Worm (Caenorhabditis elegans) whole organism, young adult: ENCODE data around the gene str-141.

Experiments
- B0035.1 ChIP-seq: sonication (generic microtip); optimal IDR thresholded peaks from 2 replicates; lab custom pipeline; 2016; ENCODE audit warnings: missing genetic modification characterization, mild to moderate bottlenecking, missing compliant biosample characterization, missing genotype, missing genetic modification reagents
- D2030.7 ChIP-seq: fragments of 200-800 bp; sonication (Bioruptor generic); IDR thresholded peaks from 2 replicates; pipeline ENCODE4 v1.3.6; 2022; ENCODE audit warnings: missing genetic modification reagents, missing genetic modification characterization, missing compliant biosample characterization
- F10E7.11 ChIP-seq: sonication (generic microtip); optimal IDR thresholded peaks from 2 replicates; lab custom pipeline; 2017; ENCODE audit warnings: mild to moderate bottlenecking, missing genetic modification characterization, moderate library complexity, missing compliant biosample characterization
- F23B12.7 ChIP-seq: sonication (generic microtip); optimal IDR thresholded peaks from 2 replicates; lab custom pipeline; 2017; ENCODE audit warnings: missing genetic modification characterization, mild to moderate bottlenecking, missing compliant biosample characterization, antibody characterized with exemption, moderate library complexity; ENCODE audit not compliant: insufficient read depth
- F52B5.7 ChIP-seq: sonication (generic microtip); optimal IDR thresholded peaks from 2 replicates; lab custom pipeline; 2016; ENCODE audit warnings: mild to moderate bottlenecking, missing genetic modification characterization, missing compliant biosample characterization
- F55B11.4 ChIP-seq: sonication (generic microtip); optimal IDR thresholded peaks from 2 replicates; lab custom pipeline; 2016; ENCODE audit warnings: missing compliant biosample characterization, missing genetic modification characterization, borderline replicate concordance; ENCODE audit not compliant: insufficient read depth
- F57C9.4 ChIP-seq: sonication (generic microtip); optimal IDR thresholded peaks from 2 replicates; lab custom pipeline; 2017; ENCODE audit warnings: mild to moderate bottlenecking, missing genetic modification characterization, missing compliant biosample characterization
- K12H6.12 ChIP-seq: fragments of 200-800 bp; sonication (Bioruptor generic); optimal IDR thresholded peaks from 2 replicates; lab custom pipeline; 2018; ENCODE audit warnings: mild to moderate bottlenecking, missing genetic modification characterization, missing compliant biosample characterization
- ZK185.1 ChIP-seq: sonication (generic microtip); optimal IDR thresholded peaks from 2 replicates; lab custom pipeline; 2016; ENCODE audit warnings: mild to moderate bottlenecking, missing genetic modification characterization, missing compliant biosample characterization; ENCODE audit not compliant: poor library complexity, severe bottlenecking
- attf-6 ChIP-seq: fragments of 200-800 bp; sonication (Bioruptor generic); IDR thresholded peaks from 2 replicates; pipeline ENCODE4 v1.3.6; 2022; ENCODE audit warnings: missing genetic modification reagents, missing genetic modification characterization, missing compliant biosample characterization
- ceh-91 ChIP-seq: fragments of 200-800 bp; sonication (Bioruptor generic); IDR thresholded peaks from 2 replicates; pipeline ENCODE4 v1.3.6; 2022; ENCODE audit warnings: missing genetic modification reagents, missing genetic modification characterization, missing compliant biosample characterization
- dpff-1 ChIP-seq: sonication (generic microtip); optimal IDR thresholded peaks from 2 replicates; lab custom pipeline; 2017; ENCODE audit warnings: mild to moderate bottlenecking, missing genetic modification characterization, missing compliant biosample characterization
- dpl-1 ChIP-seq: fragments of 150-350 bp; optimal IDR thresholded peaks from 2 replicates; lab custom pipeline; 2014; ENCODE audit warnings: missing biosample characterization, missing genetic modification reagents, missing genetic modification characterization
- egl-18 ChIP-seq: fragments of 200-800 bp; sonication (Bioruptor generic); IDR thresholded peaks from 2 replicates; pipeline ENCODE4 v1.3.6; 2022; ENCODE audit warnings: missing genetic modification reagents, missing genetic modification characterization, missing compliant biosample characterization
- hmg-1.2 ChIP-seq: fragments of 200-800 bp; sonication (Bioruptor generic); IDR thresholded peaks from 2 replicates; pipeline ENCODE4 v1.3.6; 2022; ENCODE audit warnings: missing genetic modification reagents, missing genetic modification characterization, missing compliant biosample characterization
- hrde-1 ChIP-seq: sonication (generic microtip); optimal IDR thresholded peaks from 2 replicates; lab custom pipeline; 2016; ENCODE audit warnings: missing genetic modification characterization, mild to moderate bottlenecking, missing compliant biosample characterization, moderate library complexity, missing genotype, missing genetic modification reagents, borderline replicate concordance
- hsf-1 ChIP-seq: fragments of 200-800 bp; sonication (Bioruptor generic); IDR thresholded peaks from 2 replicates; pipeline ENCODE4 v1.3.6; 2022; ENCODE audit warnings: missing genetic modification reagents, missing genetic modification characterization, missing compliant biosample characterization
- lag-1 ChIP-seq: fragments of 200-800 bp; sonication (Bioruptor generic); IDR thresholded peaks from 2 replicates; pipeline ENCODE4 v1.3.6; 2022; ENCODE audit warnings: missing genetic modification reagents, missing genetic modification characterization, missing compliant biosample characterization
- lin-26 ChIP-seq: fragments of 200-800 bp; sonication (Bioruptor generic); IDR thresholded peaks from 2 replicates; pipeline ENCODE4 v1.3.6; 2022; ENCODE audit warnings: missing genetic modification reagents, missing genetic modification characterization, missing compliant biosample characterization
- lin-35 ChIP-seq, 3 experiments: fragments of 150-350 bp in 2 of 3; sonication (generic microtip) in 1 of 3; optimal IDR thresholded peaks; 2 replicates each; lab custom pipeline; 2014 to 2018; ENCODE audit warnings: missing biosample characterization in 3 of 3, missing genetic modification characterization in 3 of 3, missing genetic modification reagents in 3 of 3
- lin-40 ChIP-seq: sonication (generic microtip); optimal IDR thresholded peaks from 2 replicates; lab custom pipeline; 2016; ENCODE audit warnings: missing genetic modification characterization, mild to moderate bottlenecking, missing compliant biosample characterization, missing genotype, missing genetic modification reagents
- lsl-1 ChIP-seq: fragments of 200-800 bp; sonication (Bioruptor generic); optimal IDR thresholded peaks from 2 replicates; lab custom pipeline; 2018; ENCODE audit warnings: mild to moderate bottlenecking, missing genetic modification characterization, moderate library complexity, missing compliant biosample characterization
- mel-28 ChIP-seq: sonication (generic microtip); optimal IDR thresholded peaks from 2 replicates; lab custom pipeline; 2016; ENCODE audit warnings: borderline replicate concordance, mild to moderate bottlenecking, missing genetic modification characterization, missing compliant biosample characterization
- nhr-120 ChIP-seq: fragments of 200-800 bp; sonication (Bioruptor generic); IDR thresholded peaks from 2 replicates; pipeline ENCODE4 v1.3.6; 2022; ENCODE audit warnings: missing genetic modification characterization, missing compliant biosample characterization
- nhr-27 ChIP-seq: fragments of 200-800 bp; sonication (Bioruptor generic); optimal IDR thresholded peaks from 2 replicates; lab custom pipeline; 2018; ENCODE audit warnings: mild to moderate bottlenecking, missing genetic modification characterization, moderate library complexity, missing compliant biosample characterization
- nhr-80 ChIP-seq: sonication (generic microtip); optimal IDR thresholded peaks from 2 replicates; lab custom pipeline; 2016; ENCODE audit warnings: missing genetic modification characterization, missing compliant biosample characterization
- pha-4 ChIP-seq: fragments of 150-350 bp; sonication (generic microtip); optimal IDR thresholded peaks from 2 replicates; lab custom pipeline; 2014; ENCODE audit warnings: missing biosample characterization, missing genetic modification reagents, missing genetic modification characterization
- rpc-1 ChIP-seq, 2 experiments: fragments of 150-350 bp in 1 of 2; sonication (generic microtip) in 1 of 2; optimal IDR thresholded peaks; 2 replicates each; lab custom pipeline; 2014 to 2018; ENCODE audit warnings: missing biosample characterization in 1 of 2, missing genetic modification characterization in 1 of 2, missing genetic modification reagents in 1 of 2, missing genotype in 1 of 2
- sea-2 ChIP-seq: fragments of 200-800 bp; sonication (Bioruptor generic); IDR thresholded peaks from 2 replicates; pipeline ENCODE4 v1.3.6; 2022; ENCODE audit warnings: missing genetic modification characterization, missing compliant biosample characterization
- somi-1 ChIP-seq: fragments of 200-800 bp; sonication (Bioruptor generic); optimal IDR thresholded peaks from 2 replicates; lab custom pipeline; 2018; ENCODE audit warnings: mild to moderate bottlenecking, missing genetic modification characterization, missing compliant biosample characterization
- tbx-9 ChIP-seq: sonication (generic microtip); optimal IDR thresholded peaks from 2 replicates; lab custom pipeline; 2016; ENCODE audit warnings: borderline replicate concordance, missing genetic modification characterization, inconsistent platforms, missing compliant biosample characterization
- tlf-1 ChIP-seq: fragments of 200-800 bp; sonication (Bioruptor generic); optimal IDR thresholded peaks from 2 replicates; lab custom pipeline; 2018; ENCODE audit warnings: mild to moderate bottlenecking, missing genetic modification characterization, missing compliant biosample characterization
- zim-3 ChIP-seq: sonication (generic microtip); optimal IDR thresholded peaks from 2 replicates; lab custom pipeline; 2017; ENCODE audit warnings: mild to moderate bottlenecking, missing genetic modification characterization, moderate library complexity, missing compliant biosample characterization
- ztf-18 ChIP-seq: sonication (generic microtip); optimal IDR thresholded peaks from 2 replicates; lab custom pipeline; 2016; ENCODE audit warnings: missing genotype, mild to moderate bottlenecking, missing genetic modification characterization, missing compliant biosample characterization
- ztf-25 ChIP-seq: fragments of 200-800 bp; sonication (Bioruptor generic); IDR thresholded peaks from 2 replicates; pipeline ENCODE4 v1.3.6; 2022; ENCODE audit warnings: missing genetic modification reagents, missing genetic modification characterization, missing compliant biosample characterization

str-141 gene

ce11 chrV:11314025-11314880 is 9.4 kb downstream of the str-141 start (continued):
- TF ChIP-seq D2030.7 (peak; percentile 92), nhr-120 (GFP tag; lab: Robert Waterston, UW) (peak; percentile 99), lsl-1 (GFP tag; lab: Kevin White, UChicago) (peak; percentile 74), somi-1 (GFP tag; lab: Kevin White, UChicago) (peak; percentile 95), ztf-25 (GFP tag; lab: Robert Waterston, UW) (peak; percentile 99), dpff-1 (tag; lab: Kevin White, UChicago) (peak; percentile 89)

- TF ChIP-seq F23B12.7 (tag; lab: Kevin White, UChicago), result no peak
- TF ChIP-seq F57C9.4, result no peak
- no peak for TF ChIP-seq lin-35 (GFP tag; optimal IDR thresholded peaks at IDR 0.05; lab: Kevin White, UChicago)
- TF ChIP-seq pha-4 (tag; lab: Kevin White, UChicago), result no peak
- no peak for TF ChIP-seq nhr-27 (tag; lab: Kevin White, UChicago)
- no peak for TF ChIP-seq dpl-1 (GFP tag; lab: Kevin White, UChicago)
- TF ChIP-seq rpc-1 (optimal IDR thresholded peaks at IDR 0.05; lab: Kevin White, UChicago), result no peak
- no peak for TF ChIP-seq rpc-1 (tag; optimal IDR thresholded peaks at IDR 0.05; lab: Kevin White, UChicago)
- no peak for TF ChIP-seq hmg-1.2 (GFP tag; lab: Robert Waterston, UW)
- no peak for TF ChIP-seq ceh-91 (GFP tag; lab: Robert Waterston, UW)
- TF ChIP-seq F55B11.4, result no peak
- TF ChIP-seq attf-6 (GFP tag; lab: Robert Waterston, UW), result no peak
- no peak for TF ChIP-seq tbx-9
- TF ChIP-seq D2030.7, result no peak
- no peak for TF ChIP-seq tlf-1
- TF ChIP-seq B0035.1 (tag; lab: Kevin White, UChicago), result no peak
- TF ChIP-seq egl-18 (GFP tag; lab: Robert Waterston, UW), result no peak
- TF ChIP-seq ztf-18 (tag; lab: Kevin White, UChicago), result no peak
Observed at ce11 chrV:11312904-11313303, 10.7 kb downstream of the str-141 start.

ce11 chrV:11311013-11311472 is 12.6 kb downstream of the str-141 start, which contains the start of gene T03F7.7:
Gene T03F7.7 (plus strand): TSS chrV:11311422.
- TF ChIP-seq lin-40, result no peak
- TF ChIP-seq lin-26, result no peak
- TF ChIP-seq F52B5.7 (tag; lab: Kevin White, UChicago), result no peak
- TF ChIP-seq mel-28, result no peak
- no peak for TF ChIP-seq F10E7.11 (tag; lab: Kevin White, UChicago)
- peak; percentile 92 for TF ChIP-seq nhr-80 (tag; lab: Kevin White, UChicago)
- TF ChIP-seq hrde-1 (tag; lab: Kevin White, UChicago), result no peak

- TF ChIP-seq hsf-1 (GFP tag; lab: Robert Waterston, UW), result no peak
- TF ChIP-seq zim-3 (tag; lab: Kevin White, UChicago), result no peak
- no peak for TF ChIP-seq sea-2 (GFP tag; lab: Robert Waterston, UW)
- TF ChIP-seq egl-18 (GFP tag; lab: Robert Waterston, UW), result no peak
- TF ChIP-seq lag-1 (GFP tag; lab: Robert Waterston, UW), result no peak
- TF ChIP-seq somi-1 (GFP tag; lab: Kevin White, UChicago), result peak; percentile 15
- peak; percentile 17 for TF ChIP-seq K12H6.12 (tag; lab: Kevin White, UChicago)
- TF ChIP-seq ZK185.1 (tag; lab: Kevin White, UChicago), result no peak
Observed at ce11 chrV:11308915-11309314, 14.7 kb downstream of the str-141 start.
